Fruit fly (Drosophila melanogaster): ENCODE measurements around the gene CG42752.

The CG42752 gene

DNA sequence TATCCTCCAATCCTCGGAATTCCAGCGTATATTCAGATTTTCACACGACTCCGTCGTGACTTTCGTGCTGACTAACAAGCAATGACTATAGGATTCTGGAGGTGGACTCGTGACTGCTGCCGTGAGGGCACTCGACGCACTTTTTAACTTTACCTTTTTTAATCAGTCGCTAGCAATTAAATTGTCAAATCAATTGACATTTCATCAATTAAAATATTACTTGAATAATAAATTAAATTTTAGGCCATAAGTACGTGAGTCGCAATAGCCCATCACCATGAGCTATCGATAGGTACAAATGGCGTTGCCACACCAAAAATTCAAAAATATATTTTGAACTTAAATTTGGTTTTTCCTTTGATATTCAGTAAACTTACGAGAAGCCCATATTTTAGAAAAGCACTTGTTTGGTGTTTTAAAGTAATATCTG, 34.3 kb downstream of the CG42752 start, which contains the start of gene Jwa (continued):
- TF ChIP-seq Doc2 (GFP tag; IDR thresholded peaks at IDR 0.05) (peak; percentile 51; the same call in 1 of the 2 replicates), CG7372 (GFP tag; IDR thresholded peaks at IDR 0.05) (peak; percentile 92), gcm (GFP tag; optimal IDR thresholded peaks at IDR 0.05) (peak; percentile 91), CG7839 (tag; optimal IDR thresholded peaks at IDR 0.05) (peak; percentile 89), Ets65A (GFP tag) (peak; percentile 99), CG1233 (GFP tag; optimal IDR thresholded peaks at IDR 0.05) (peak; percentile 62), Gsc (GFP tag; IDR thresholded peaks at IDR 0.05) (peak; percentile 72), unc-4 (GFP tag; IDR thresholded peaks at IDR 0.05; ENCODE audit: partially characterized antibody) (peak; percentile 99), gt (GFP tag; IDR thresholded peaks at IDR 0.05) (0 out of 2 replicates have a peak, but pooled peaks have one; percentile 49), zfh2 (GFP tag; optimal IDR thresholded peaks at IDR 0.05) (peak; percentile 97), Doc3 (GFP tag; IDR thresholded peaks at IDR 0.05; ENCODE audit: partially characterized antibody) (peak; percentile 100), CG11398 (GFP tag; optimal IDR thresholded peaks at IDR 0.05) (peak; percentile 79), CG13775 (GFP tag; optimal IDR thresholded peaks at IDR 0.05) (peak; percentile 97), CG3281 (GFP tag; optimal IDR thresholded peaks at IDR 0.05) (peak; percentile 75), CG31441 (GFP tag; IDR thresholded peaks at IDR 0.05) (peak; percentile 75), BEAF-32 (GFP tag; optimal IDR thresholded peaks at IDR 0.05) (peak; percentile 98), CG2129 (GFP tag; IDR thresholded peaks at IDR 0.05; ENCODE audit: partially characterized antibody) (peak; percentile 99), emc (GFP tag; optimal IDR thresholded peaks at IDR 0.05) (peak; percentile 62), Sry-δ (GFP tag; optimal IDR thresholded peaks at IDR 0.05) (peak; percentile 95), CG4282 (GFP tag; optimal IDR thresholded peaks at IDR 0.05) (peak; percentile 82), MTF-1 (GFP tag; optimal IDR thresholded peaks at IDR 0.05; ENCODE audit: borderline replicate concordance) (no peak), z (GFP tag; IDR thresholded peaks at IDR 0.05) (no peak), ems (GFP tag; optimal IDR thresholded peaks at IDR 0.05) (peak; percentile 93), tx (GFP tag; optimal IDR thresholded peaks at IDR 0.05) (peak; percentile 95), Vsx1 (GFP tag; optimal IDR thresholded peaks at IDR 0.05) (peak; percentile 81), Six4 (GFP tag; optimal IDR thresholded peaks at IDR 0.05) (peak; percentile 89), Fer1 (GFP tag; optimal IDR thresholded peaks at IDR 0.05) (peak; percentile 79), sug (tag; optimal IDR thresholded peaks at IDR 0.05) (peak; percentile 91), Bteb2 (GFP tag; optimal IDR thresholded peaks at IDR 0.05) (peak; percentile 94), CG14710 (tag; optimal IDR thresholded peaks at IDR 0.05) (peak; percentile 88), vvl (GFP tag; IDR thresholded peaks at IDR 0.05) (peak; percentile 93), ham (GFP tag; IDR thresholded peaks at IDR 0.05) (peak; percentile 88), CG6254 (GFP tag; optimal IDR thresholded peaks at IDR 0.05) (peak; percentile 28), ara (GFP tag; IDR thresholded peaks at IDR 0.05) (peak; percentile 84), Fer3 (tag; optimal IDR thresholded peaks at IDR 0.05) (peak; percentile 80), lbe (GFP tag; optimal IDR thresholded peaks at IDR 0.05) (peak; percentile 97), Mes4 (GFP tag; optimal IDR thresholded peaks at IDR 0.05) (peak; percentile 83), Kr (GFP tag; optimal IDR thresholded peaks at IDR 0.05) (no peak), wdn (GFP tag; IDR thresholded peaks at IDR 0.05) (peak; percentile 84), bbx (GFP tag; IDR thresholded peaks at IDR 0.05; ENCODE audit: partially characterized antibody) (peak; percentile 97), wor (GFP tag; IDR thresholded peaks at IDR 0.05) (peak; percentile 80), kni (GFP tag; optimal IDR thresholded peaks at IDR 0.05) (peak; percentile 30), PHDP (tag; optimal IDR thresholded peaks at IDR 0.05) (peak; percentile 95), CG7271 (tag; optimal IDR thresholded peaks at IDR 0.05) (peak; percentile 63), CG7963 (GFP tag; IDR thresholded peaks at IDR 0.05; ENCODE audit: partially characterized antibody) (peak; percentile 93), Rx (GFP tag; IDR thresholded peaks at IDR 0.05) (peak; percentile 81), jigr1 (GFP tag; IDR thresholded peaks at IDR 0.05) (peak; percentile 88), CG17568 (GFP tag; optimal IDR thresholded peaks at IDR 0.05) (peak; percentile 91), pita (GFP tag; optimal IDR thresholded peaks at IDR 0.05) (no peak), tgo (GFP tag; IDR thresholded peaks at IDR 0.05) (peak; percentile 91), sens (GFP tag) (peak; percentile 97)

Measured in whole organism, embryonic.